Worm (Caenorhabditis elegans) whole organism, late embryonic: ENCODE measurements around the gene col-40.

ENCODE experiments used
- ama-1 ChIP-seq: fragments of 150-350 bp; optimal IDR thresholded peaks from 2 replicates; lab custom pipeline; 2014
- ceh-24 ChIP-seq: sonication (generic microtip); optimal IDR thresholded peaks from 2 replicates; lab custom pipeline; 2016; ENCODE audit warnings: mild to moderate bottlenecking, missing genetic modification characterization, missing compliant biosample characterization
- ets-4 ChIP-seq: sonication (generic microtip); optimal IDR thresholded peaks from 2 replicates; lab custom pipeline; 2016; ENCODE audit warnings: missing genetic modification characterization, missing compliant biosample characterization
- fkh-10 ChIP-seq: fragments of 150-350 bp; optimal IDR thresholded peaks from 2 replicates; lab custom pipeline; 2014; ENCODE audit warnings: missing biosample characterization, missing genetic modification reagents, missing genetic modification characterization
- hlh-15 ChIP-seq: sonication (generic microtip); optimal IDR thresholded peaks from 2 replicates; lab custom pipeline; 2016; ENCODE audit warnings: missing genetic modification characterization, missing compliant biosample characterization
- nfya-1 ChIP-seq: sonication (generic microtip); optimal IDR thresholded peaks from 2 replicates; lab custom pipeline; 2017; ENCODE audit warnings: missing genetic modification characterization, mild to moderate bottlenecking, missing compliant biosample characterization, antibody characterized with exemption, moderate library complexity
- pha-4 ChIP-seq: fragments of 150-350 bp; optimal IDR thresholded peaks from 2 replicates; lab custom pipeline; 2018; ENCODE audit warnings: missing biosample characterization, missing genetic modification reagents, missing genetic modification characterization
- pqm-1 ChIP-seq: sonication (generic microtip); optimal IDR thresholded peaks from 2 replicates; lab custom pipeline; 2016; ENCODE audit warnings: missing genetic modification characterization, missing compliant biosample characterization

DNA sequence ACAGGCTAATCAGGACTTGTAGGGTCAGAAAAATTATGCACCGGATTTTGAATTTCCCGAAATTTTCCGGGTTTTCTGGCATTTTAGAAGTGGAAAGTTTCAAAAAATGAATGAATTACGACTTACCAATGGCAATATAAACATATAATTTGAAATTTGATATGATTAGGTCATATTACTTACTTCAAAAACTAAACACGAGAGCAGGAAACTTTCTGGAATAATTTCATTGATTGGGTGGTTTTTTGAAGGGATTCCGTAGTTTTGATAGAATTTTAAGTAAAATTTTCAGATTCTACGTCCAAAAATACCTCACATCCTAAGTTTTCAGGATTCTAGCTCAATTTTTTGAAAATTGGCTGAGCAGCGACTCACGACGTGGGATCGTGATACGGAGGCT lies 31.3 kb downstream of the col-40 start, which contains the start of gene K02E7.11:
- TF ChIP-seq fkh-10 (no peak), nfya-1 (no peak), ceh-24 (tag; lab: Kevin White, UChicago) (no peak), hlh-15 (tag; lab: Kevin White, UChicago) (no peak), ets-4 (tag; lab: Kevin White, UChicago) (no peak), pha-4 (tag; lab: Kevin White, UChicago) (no peak), pqm-1 (tag; lab: Kevin White, UChicago) (no peak), ama-1 (no peak)
